Fruit fly (Drosophila melanogaster) whole organism, wandering third instar larva: Measurements from ENCODE around the gene CG5510.

Source experiments
- Abd-B ChIP-seq: fragments of >200 bp; optimal IDR thresholded peaks from 2 replicates; lab custom pipeline; 2017; ENCODE audit warnings: missing biosample characterization, missing genetic modification characterization
- CG9705 ChIP-seq: fragments of 200-800 bp; sonication (Bioruptor generic); optimal IDR thresholded peaks from 2 replicates; lab custom pipeline; 2018; ENCODE audit warnings: missing biosample characterization, mild to moderate bottlenecking, missing genetic modification characterization
- Dif ChIP-seq: fragments of 200-275, 200-300 bp; sonication (Bioruptor generic); optimal IDR thresholded peaks from 2 replicates; lab custom pipeline; 2018; ENCODE audit warnings: missing biosample characterization, missing genetic modification characterization; ENCODE audit not compliant: partially characterized antibody
- Hnf4 ChIP-seq: fragments of 200-800 bp; sonication (Bioruptor generic); optimal IDR thresholded peaks from 2 replicates; lab custom pipeline; 2016; ENCODE audit warnings: missing biosample characterization, mild to moderate bottlenecking, missing genetic modification characterization
- Hr83 ChIP-seq: fragments of 200-300 bp; sonication (Bioruptor generic); optimal IDR thresholded peaks from 2 replicates; lab custom pipeline; 2016; ENCODE audit warnings: missing biosample characterization, mild to moderate bottlenecking, missing genetic modification characterization, moderate library complexity; ENCODE audit not compliant: poor library complexity, severe bottlenecking
- OdsH ChIP-seq: fragments of 200-800 bp; sonication (Bioruptor generic); optimal IDR thresholded peaks from 2 replicates; lab custom pipeline; 2016; ENCODE audit warnings: missing biosample characterization, mild to moderate bottlenecking, missing genetic modification characterization
- br ChIP-seq: fragments of 200-800 bp; sonication (Bioruptor generic); optimal IDR thresholded peaks from 2 replicates; lab custom pipeline; 2016; ENCODE audit warnings: missing biosample characterization, missing genetic modification characterization
- dl ChIP-seq, 2 experiments: fragments of 175-275, 200-275 bp in 1 of 2; fragments of 200-275 bp in 1 of 2; sonication (Bioruptor generic); optimal IDR thresholded peaks; lab custom pipeline; 2018; ENCODE audit warnings: mild to moderate bottlenecking in 2 of 2, missing biosample characterization in 2 of 2, missing genetic modification characterization in 2 of 2, moderate library complexity in 2 of 2; ENCODE audit not compliant: partially characterized antibody in 2 of 2, insufficient read depth in 1 of 2
- h ChIP-seq: fragments of 200-800 bp; sonication (Bioruptor generic); optimal IDR thresholded peaks from 3 replicates; lab custom pipeline; 2016; ENCODE audit warnings: missing biosample characterization, mild to moderate bottlenecking, missing genetic modification characterization
- lola ChIP-seq: fragments of >200 bp; optimal IDR thresholded peaks from 2 replicates; lab custom pipeline; 2017; ENCODE audit warnings: missing biosample characterization, missing genetic modification characterization
- pan ChIP-seq: fragments of >200 bp; optimal IDR thresholded peaks from 2 replicates; lab custom pipeline; 2017
- psq ChIP-seq: fragments of 200-800 bp; sonication (Bioruptor generic); optimal IDR thresholded peaks from 3 replicates; lab custom pipeline; 2017; ENCODE audit warnings: missing biosample characterization, mild to moderate bottlenecking, missing genetic modification characterization, moderate library complexity
- usp ChIP-seq: fragments of >200 bp; optimal IDR thresholded peaks from 2 replicates; lab custom pipeline; 2017; ENCODE audit warnings: missing biosample characterization, missing genetic modification characterization

DNA sequence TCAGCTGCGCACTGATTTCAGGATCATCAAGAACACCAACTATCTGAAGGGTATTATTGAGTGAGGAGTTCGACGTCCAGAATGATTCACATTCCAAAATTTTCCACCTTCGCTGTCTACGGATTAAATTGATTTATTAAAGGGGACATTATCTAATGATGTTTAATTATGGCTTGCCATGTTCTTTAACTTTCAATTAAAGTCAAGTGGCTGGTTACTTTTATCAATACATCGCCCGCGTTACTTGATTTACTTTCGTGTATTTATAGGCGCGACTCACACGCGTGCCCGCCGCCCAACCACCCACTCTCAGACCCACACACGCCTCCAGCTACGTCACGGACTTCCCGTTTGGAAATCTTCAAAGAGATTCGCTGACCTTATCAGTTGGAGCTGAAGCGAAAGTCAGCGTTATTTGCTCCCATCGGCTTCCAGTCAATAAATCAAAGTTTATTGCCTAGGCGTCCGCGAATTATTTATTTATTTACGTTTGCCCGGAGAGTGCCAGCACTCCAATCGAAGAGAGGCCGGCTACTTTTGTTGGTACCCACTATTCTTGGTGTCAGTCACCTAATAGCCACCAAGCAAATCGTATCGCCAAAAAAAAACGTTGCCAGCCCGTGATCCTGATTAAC lies 31.9 kb downstream of the CG5510 start, which contains the start of gene Npc2f:
- TF ChIP-seq pan (lab: Kevin White, UChicago) (no peak), lola (GFP tag; lab: Kevin White, UChicago) (no peak), psq (GFP tag; lab: Kevin White, UChicago) (no peak), br (GFP tag; lab: Kevin White, UChicago) (no peak), usp (no peak), Dif (GFP tag; lab: Kevin White, UChicago) (no peak), Hnf4 (no peak), CG9705 (no peak), h (no peak), Abd-B (GFP tag; lab: Kevin White, UChicago) (no peak), Hr83 (no peak), OdsH (GFP tag; lab: Kevin White, UChicago) (no peak), dl (GFP tag; optimal IDR thresholded peaks at IDR 0.05; lab: Kevin White, UChicago; ENCODE audit: insufficient read depth in 1 of 2, partially characterized antibody in 2 of 2) (no peak)
